Worm (Caenorhabditis elegans): ENCODE measurements around the gene cpsf-1.

- TF ChIP-seq ceh-16 (tag; optimal IDR thresholded peaks at IDR 0.05) (no peak), unc-62 (GFP tag; optimal IDR thresholded peaks at IDR 0.05) (no peak)
Observed at ce11 chrIV:2036974-2037373, 4.2 kb upstream of the cpsf-1 start, which contains the start of the genes Y76B12C.9 and cng-2.
